Worm (Caenorhabditis elegans) whole organism, L3 larva: ENCODE data around the gene F19G12.4.

Experiments used
- ama-1 ChIP-seq: fragments of 150-350 bp; optimal IDR thresholded peaks from 2 replicates; lab custom pipeline; 2018
- elt-1 ChIP-seq: fragments of 150-350 bp; optimal IDR thresholded peaks from 2 replicates; lab custom pipeline; 2014; ENCODE audit warnings: missing biosample characterization, missing genetic modification characterization
- skn-1 ChIP-seq: fragments of 150-350 bp; optimal IDR thresholded peaks from 2 replicates; lab custom pipeline; 2014; ENCODE audit warnings: missing biosample characterization, missing genetic modification characterization
- unc-62 ChIP-seq: fragments of 150-350 bp; sonication (generic microtip); optimal IDR thresholded peaks from 4 replicates; lab custom pipeline; 2014; ENCODE audit warnings: missing biosample characterization, missing genetic modification reagents, missing genetic modification characterization

DNA sequence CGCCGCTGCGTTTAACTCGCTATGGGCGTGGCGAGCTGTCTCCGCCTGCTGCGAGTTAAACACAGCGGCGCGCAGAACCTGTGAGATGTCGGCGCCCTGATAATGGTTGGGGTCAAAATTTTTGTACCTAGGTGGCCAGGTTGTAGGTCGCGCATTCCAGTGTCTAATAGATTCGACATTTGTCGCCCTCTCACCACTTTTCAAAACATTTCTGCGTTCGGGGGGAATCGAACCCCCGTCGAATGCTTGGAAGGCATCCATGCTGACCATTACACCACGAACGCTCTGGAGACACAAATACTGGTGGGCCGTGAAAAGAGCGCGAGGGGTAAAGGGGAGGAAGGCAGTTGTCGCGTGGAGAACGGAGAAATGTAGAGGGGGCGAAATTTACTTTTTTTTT is 37.7 kb upstream of the F19G12.4 start:
- TF ChIP-seq elt-1 (tag; lab: Kevin White, UChicago) (no peak), skn-1 (tag; lab: Kevin White, UChicago) (no peak), unc-62 (GFP tag; lab: Kevin White, UChicago) (no peak), ama-1 (no peak)
